Worm (Caenorhabditis elegans): ENCODE data around the gene ZK1248.17.

Gene ZK1248.17

DNA sequence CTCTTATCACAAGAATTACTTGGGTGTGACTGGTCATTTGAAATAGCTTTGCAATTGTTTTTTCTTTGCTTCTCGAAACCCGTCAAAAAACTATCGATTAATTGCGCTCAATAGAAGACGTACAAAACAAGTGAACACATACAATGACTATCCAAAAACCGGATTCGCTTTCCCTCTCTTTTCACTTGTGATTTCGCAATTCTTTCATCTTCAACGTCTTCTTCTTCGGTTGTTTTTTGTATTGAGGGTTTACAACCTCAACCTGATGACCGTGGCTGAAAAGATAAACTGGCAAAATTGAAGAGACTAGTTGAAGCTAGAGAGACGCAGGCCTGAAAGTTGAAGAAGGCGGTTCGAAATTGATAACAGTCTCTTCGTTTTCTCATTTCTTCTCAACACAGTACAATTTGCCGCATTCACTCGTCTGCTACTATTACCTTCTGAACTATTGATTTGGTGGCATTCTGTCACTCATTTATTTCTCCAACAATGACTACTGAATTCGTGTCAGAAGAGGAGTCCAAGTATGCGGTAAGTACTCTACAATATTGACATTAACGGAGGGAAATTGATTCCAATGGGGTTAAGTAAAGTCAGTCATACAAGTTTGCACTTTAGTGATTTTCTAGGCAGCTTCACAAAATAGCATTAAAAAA, 40.8 kb upstream of the ZK1248.17 start (continued):
- no peak for TF ChIP-seq F26F4.8 (GFP tag; conservative IDR thresholded peaks at IDR 0.05)
- TF ChIP-seq snpc-4 (tag; optimal IDR thresholded peaks at IDR 0.05): no peak
- no peak for TF ChIP-seq pha-4 (GFP tag; IDR thresholded peaks at IDR 0.05)
- no peak for TF ChIP-seq pha-4 (tag; optimal IDR thresholded peaks at IDR 0.05)
- TF ChIP-seq nhr-25 (tag; optimal IDR thresholded peaks at IDR 0.05; ENCODE audit: borderline replicate concordance, insufficient read depth): no peak
- TF ChIP-seq F49E8.2 (tag; optimal IDR thresholded peaks at IDR 0.05; ENCODE audit: borderline replicate concordance): no peak
- peak; percentile 36; the same call in 1 of the 2 replicates for TF ChIP-seq dmd-6 (GFP tag; IDR thresholded peaks at IDR 0.05)
- TF ChIP-seq lin-38 (GFP tag; IDR thresholded peaks at IDR 0.05): no peak; the same call in 1 of the 2 replicates
- TF ChIP-seq ceh-62 (tag; optimal IDR thresholded peaks at IDR 0.05): no peak
- no peak for TF ChIP-seq ceh-28 (tag; optimal IDR thresholded peaks at IDR 0.05)
- no peak for TF ChIP-seq D1046.2 (GFP tag; IDR thresholded peaks at IDR 0.05)
- no peak for TF ChIP-seq madf-9 (GFP tag; conservative IDR thresholded peaks at IDR 0.05)
- no peak for TF ChIP-seq zfp-3 (GFP tag; conservative IDR thresholded peaks at IDR 0.05)
- no peak for TF ChIP-seq vab-7 (GFP tag; IDR thresholded peaks at IDR 0.05)
- no peak for TF ChIP-seq lin-1 (GFP tag; IDR thresholded peaks at IDR 0.05)
- peak; percentile 59 for TF ChIP-seq hlh-30 (tag; optimal IDR thresholded peaks at IDR 0.05; ENCODE audit: insufficient read depth)
- no peak for TF ChIP-seq lin-15B (tag; optimal IDR thresholded peaks at IDR 0.05)
- TF ChIP-seq ZK546.5 (tag; optimal IDR thresholded peaks at IDR 0.05): no peak
- no peak for TF ChIP-seq tag-97 (GFP tag; IDR thresholded peaks at IDR 0.05)
- no peak for TF ChIP-seq egl-27 (tag; optimal IDR thresholded peaks at IDR 0.05)
- no peak for TF ChIP-seq ces-1 (GFP tag; optimal IDR thresholded peaks at IDR 0.05)
- no peak for TF ChIP-seq tra-1 (GFP tag; IDR thresholded peaks at IDR 0.05)
- no peak for TF ChIP-seq nhr-76 (tag; optimal IDR thresholded peaks at IDR 0.05)
- no peak for TF ChIP-seq arid-1 (GFP tag; conservative IDR thresholded peaks at IDR 0.05)
- no peak for TF ChIP-seq Y75B8A.6 (GFP tag; IDR thresholded peaks at IDR 0.05)
- TF ChIP-seq nhr-41 (GFP tag; IDR thresholded peaks at IDR 0.05): no peak
- TF ChIP-seq F44E2.7 (GFP tag; IDR thresholded peaks at IDR 0.05): no peak
- peak; percentile 70 for TF ChIP-seq aha-1 (tag)

DNA sequence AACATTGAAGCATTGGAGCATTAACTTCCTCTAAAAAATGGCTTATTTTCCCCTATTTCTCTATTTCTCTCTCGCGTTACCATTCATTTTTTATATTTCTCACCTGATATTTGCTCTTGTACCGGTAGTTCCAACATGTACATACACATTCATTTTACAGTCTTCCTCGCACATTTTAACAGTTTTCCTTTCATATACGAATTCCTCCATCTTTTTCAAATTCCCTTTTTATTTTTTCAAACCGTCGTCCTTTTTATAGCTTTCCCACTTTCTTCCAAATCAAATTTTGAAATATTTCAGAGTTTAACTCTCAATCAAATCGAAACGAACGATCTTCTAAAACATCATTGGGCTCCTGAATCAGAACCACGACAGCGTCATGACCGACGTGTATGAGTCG, 38.9 kb upstream of the ZK1248.17 start, which contains the start of gene rfip-1:
Gene rfip-1, plus strand, starts transcription at position 301 of the 400 bp plus-strand sequence.
- TF ChIP-seq lin-38 (GFP tag; IDR thresholded peaks at IDR 0.05) (no peak), Y5F2A.4 (GFP tag; optimal IDR thresholded peaks at IDR 0.05) (no peak), mxl-3 (GFP tag; optimal IDR thresholded peaks at IDR 0.05) (no peak), dve-1 (tag; optimal IDR thresholded peaks at IDR 0.05; ENCODE audit: insufficient read depth) (no peak), aha-1 (tag) (no peak), lim-7 (GFP tag; IDR thresholded peaks at IDR 0.05) (no peak), daf-16 (GFP tag; optimal IDR thresholded peaks at IDR 0.05) (no peak), daf-16 (tag; optimal IDR thresholded peaks at IDR 0.05) (no peak), lin-15B (tag; optimal IDR thresholded peaks at IDR 0.05) (no peak), skn-1 (tag; optimal IDR thresholded peaks at IDR 0.05) (no peak), ZK546.5 (tag; optimal IDR thresholded peaks at IDR 0.05) (no peak), F44E2.7 (GFP tag; IDR thresholded peaks at IDR 0.05) (no peak), sdz-12 (GFP tag; optimal IDR thresholded peaks at IDR 0.05) (no peak), egl-43 (GFP tag; IDR thresholded peaks at IDR 0.05) (no peak), ceh-20 (GFP tag; IDR thresholded peaks at IDR 0.05) (no peak), R02D3.7 (tag; optimal IDR thresholded peaks at IDR 0.05) (no peak), zip-2 (tag; optimal IDR thresholded peaks at IDR 0.05) (no peak), aly-2 (tag; optimal IDR thresholded peaks at IDR 0.05) (no peak), F26F4.8 (GFP tag; conservative IDR thresholded peaks at IDR 0.05) (no peak), ctbp-1 (GFP tag; IDR thresholded peaks at IDR 0.05) (no peak), nhr-76 (tag; optimal IDR thresholded peaks at IDR 0.05) (no peak)
